Fruit fly (Drosophila melanogaster) whole organism, embryonic: ENCODE results near the gene His3.3A.

ENCODE experiments used
- Atf3 ChIP-seq: fragments of 200-800 bp; sonication (Bioruptor generic); optimal IDR thresholded peaks from 3 replicates; lab custom pipeline; 2016; ENCODE audit warnings: missing biosample characterization, missing genetic modification characterization
- B-H1 ChIP-seq: fragments of 200-800 bp; sonication (Bioruptor generic); IDR thresholded peaks from 3 replicates; pipeline ENCODE4 v1.3.6; 2022; ENCODE audit warnings: missing biosample characterization, missing genetic modification characterization
- CG10209 ChIP-seq: fragments of 200-800 bp; sonication (Bioruptor generic); optimal IDR thresholded peaks from 3 replicates; lab custom pipeline; 2017; ENCODE audit warnings: missing biosample characterization, mild to moderate bottlenecking, missing genetic modification characterization, missing genetic modification reagents
- CG10366 ChIP-seq: fragments of 200-800 bp; sonication (Bioruptor generic); IDR thresholded peaks from 2 replicates; pipeline ENCODE4 v1.3.6; 2022; ENCODE audit warnings: missing biosample characterization, missing genetic modification characterization
- CG10543 ChIP-seq: fragments of 200-800 bp; sonication (Bioruptor generic); optimal IDR thresholded peaks from 3 replicates; lab custom pipeline; 2017; ENCODE audit warnings: missing biosample characterization, mild to moderate bottlenecking, missing genetic modification characterization, moderate library complexity
- CG11093 ChIP-seq: fragments of 200-800 bp; sonication (Bioruptor generic); IDR thresholded peaks from 3 replicates; pipeline ENCODE4 v1.3.6; 2022; ENCODE audit warnings: missing biosample characterization, missing genetic modification characterization
- CG13894 ChIP-seq: fragments of 200-800 bp; sonication (Bioruptor generic); optimal IDR thresholded peaks from 3 replicates; lab custom pipeline; 2018; ENCODE audit warnings: missing biosample characterization, mild to moderate bottlenecking, missing genetic modification characterization, moderate library complexity
- CG16779 ChIP-seq: fragments of 200-800 bp; sonication (Bioruptor generic); IDR thresholded peaks from 2 replicates; pipeline ENCODE4 v1.3.6; 2022; ENCODE audit warnings: missing biosample characterization, missing genetic modification characterization
- CG17359 ChIP-seq: fragments of 200-800 bp; sonication (Bioruptor generic); optimal IDR thresholded peaks from 3 replicates; lab custom pipeline; 2018; ENCODE audit warnings: missing biosample characterization, mild to moderate bottlenecking, missing genetic modification characterization, moderate library complexity
- CG17361 ChIP-seq: fragments of 200-800 bp; sonication (Bioruptor generic); IDR thresholded peaks from 3 replicates; pipeline ENCODE4 v1.3.6; 2022; ENCODE audit warnings: missing biosample characterization, missing genetic modification characterization
- CG18599 ChIP-seq: fragments of 200-800 bp; sonication (Bioruptor generic); optimal IDR thresholded peaks from 3 replicates; lab custom pipeline; 2017; ENCODE audit warnings: missing biosample characterization, missing genetic modification characterization, mild to moderate bottlenecking, moderate library complexity, missing genetic modification reagents
- CG31365 ChIP-seq: fragments of 200-800 bp; sonication (Bioruptor generic); optimal IDR thresholded peaks from 2 replicates; lab custom pipeline; 2018; ENCODE audit warnings: missing biosample characterization, mild to moderate bottlenecking, missing genetic modification characterization
- CG32532 ChIP-seq: fragments of 200-800 bp; sonication (Bioruptor generic); IDR thresholded peaks from 2 replicates; pipeline ENCODE4 v1.3.6; 2022; ENCODE audit warnings: missing biosample characterization, missing genetic modification characterization
- CG33557 ChIP-seq: fragments of 200-800 bp; sonication (Bioruptor generic); optimal IDR thresholded peaks from 2 replicates; lab custom pipeline; 2019; ENCODE audit warnings: missing biosample characterization, mild to moderate bottlenecking, missing genetic modification characterization, moderate library complexity
- CG3838 ChIP-seq: fragments of 200-800 bp; sonication (Bioruptor generic); optimal IDR thresholded peaks from 3 replicates; lab custom pipeline; 2016; ENCODE audit warnings: missing biosample characterization, missing genetic modification characterization
- CG6683 ChIP-seq: fragments of 200-800 bp; sonication (Bioruptor generic); optimal IDR thresholded peaks from 2 replicates; lab custom pipeline; 2017; ENCODE audit warnings: missing biosample characterization, mild to moderate bottlenecking, missing genetic modification characterization, missing genetic modification reagents
- CG6765 ChIP-seq: fragments of 200-800 bp; sonication (Bioruptor generic); optimal IDR thresholded peaks from 3 replicates; lab custom pipeline; 2017; ENCODE audit warnings: missing biosample characterization, mild to moderate bottlenecking, missing genetic modification characterization
- CG7357 ChIP-seq: fragments of 200-800 bp; sonication (Bioruptor generic); IDR thresholded peaks from 3 replicates; pipeline ENCODE4 v1.3.6; 2022; ENCODE audit warnings: missing biosample characterization, missing genetic modification characterization
- Camta ChIP-seq: fragments of 200-800 bp; sonication (Bioruptor generic); optimal IDR thresholded peaks from 2 replicates; lab custom pipeline; 2016; ENCODE audit warnings: missing biosample characterization, missing genetic modification characterization
- Dref ChIP-seq: fragments of 200-800 bp; sonication (Bioruptor generic); IDR thresholded peaks from 2 replicates; pipeline ENCODE4 v1.3.6; 2022; ENCODE audit warnings: missing biosample characterization, missing genetic modification characterization
- Ets97D ChIP-seq: fragments of 200-800 bp; sonication (Bioruptor generic); optimal IDR thresholded peaks from 3 replicates; lab custom pipeline; 2016; ENCODE audit warnings: missing biosample characterization, missing genetic modification characterization
- H15 ChIP-seq: fragments of 200-800 bp; sonication (Bioruptor generic); IDR thresholded peaks from 3 replicates; pipeline ENCODE4 v1.3.6; 2022; ENCODE audit warnings: missing biosample characterization, missing genetic modification characterization
- Hr3 ChIP-seq: fragments of 200-800 bp; sonication (Bioruptor generic); optimal IDR thresholded peaks from 3 replicates; lab custom pipeline; 2016; ENCODE audit warnings: missing biosample characterization, missing genetic modification characterization
- MESR4 ChIP-seq: fragments of 200-800 bp; sonication (Bioruptor generic); optimal IDR thresholded peaks from 2 replicates; lab custom pipeline; 2018; ENCODE audit warnings: missing biosample characterization, mild to moderate bottlenecking, missing genetic modification characterization, moderate library complexity
- TFAM ChIP-seq: fragments of 200-800 bp; sonication (Bioruptor generic); optimal IDR thresholded peaks from 2 replicates; lab custom pipeline; 2017; ENCODE audit warnings: missing biosample characterization, missing genetic modification characterization, inconsistent platforms
- Taf1 ChIP-seq: fragments of 200-800 bp; sonication (Bioruptor generic); IDR thresholded peaks from 2 replicates; pipeline ENCODE4 v1.3.6; 2022; ENCODE audit warnings: missing biosample characterization, missing genetic modification characterization
- Tbp ChIP-seq: fragments of >200 bp; optimal IDR thresholded peaks from 2 replicates; lab custom pipeline; 2018; ENCODE audit warnings: missing biosample characterization, missing genetic modification characterization
- ab ChIP-seq: fragments of 200-800 bp; sonication (Bioruptor generic); optimal IDR thresholded peaks from 2 replicates; lab custom pipeline; 2016; ENCODE audit warnings: missing biosample characterization, missing genetic modification characterization
- aop ChIP-seq: fragments of 200-800 bp; sonication (Bioruptor generic); IDR thresholded peaks from 2 replicates; pipeline ENCODE4 v1.3.6; 2022; ENCODE audit warnings: missing biosample characterization, missing genetic modification characterization
- ato ChIP-seq: fragments of 200-800 bp; sonication (Bioruptor generic); IDR thresholded peaks from 2 replicates; pipeline ENCODE4 v1.3.6; 2022; ENCODE audit warnings: missing biosample characterization, missing genetic modification characterization; ENCODE audit not compliant: partially characterized antibody
- cato ChIP-seq: fragments of 200-800 bp; sonication (Bioruptor generic); optimal IDR thresholded peaks from 2 replicates; lab custom pipeline; 2016; ENCODE audit warnings: missing biosample characterization, missing genetic modification characterization, borderline replicate concordance
- danr ChIP-seq: fragments of 200-800 bp; sonication (Bioruptor generic); IDR thresholded peaks from 2 replicates; pipeline ENCODE4 v1.3.6; 2022; ENCODE audit warnings: missing biosample characterization, missing genetic modification characterization
- dmrt11E ChIP-seq: fragments of 200-800 bp; sonication (Bioruptor generic); optimal IDR thresholded peaks from 3 replicates; lab custom pipeline; 2018; ENCODE audit warnings: missing biosample characterization, mild to moderate bottlenecking, missing genetic modification characterization, moderate library complexity
- en ChIP-seq: fragments of 200-800 bp; sonication (Bioruptor generic); optimal IDR thresholded peaks from 2 replicates; lab custom pipeline; 2016; ENCODE audit warnings: missing biosample characterization, missing genetic modification characterization
- gcm ChIP-seq: fragments of 200-800 bp; sonication (Bioruptor generic); optimal IDR thresholded peaks from 2 replicates; lab custom pipeline; 2019; ENCODE audit warnings: missing biosample characterization, mild to moderate bottlenecking, missing genetic modification characterization, moderate library complexity
- gem ChIP-seq: fragments of 200-800 bp; sonication (Bioruptor generic); optimal IDR thresholded peaks from 2 replicates; lab custom pipeline; 2019; ENCODE audit warnings: missing biosample characterization, mild to moderate bottlenecking, missing genetic modification characterization, moderate library complexity
- gro ChIP-seq: fragments of 200-800 bp; sonication (Bioruptor generic); optimal IDR thresholded peaks from 2 replicates; lab custom pipeline; 2016; ENCODE audit warnings: missing biosample characterization, missing genetic modification characterization
- hkb ChIP-seq, 2 experiments: fragments of 200-800 bp in 1 of 2; fragments of >200 bp in 1 of 2; sonication (Bioruptor generic) in 1 of 2; IDR thresholded peaks in 1 of 2; optimal IDR thresholded peaks in 1 of 2; 2 replicates each; pipeline versions ENCODE4 v1.3.6 to Lab custom; 2017 to 2022; ENCODE audit warnings: missing biosample characterization in 1 of 2, missing genetic modification characterization in 1 of 2
- jumu ChIP-seq: fragments of 200-800 bp; sonication (Bioruptor generic); optimal IDR thresholded peaks from 3 replicates; lab custom pipeline; 2016; ENCODE audit warnings: missing biosample characterization, missing genetic modification characterization
- kay ChIP-seq: fragments of 200-800 bp; sonication (Bioruptor generic); optimal IDR thresholded peaks from 2 replicates; lab custom pipeline; 2016; ENCODE audit warnings: missing biosample characterization, missing genetic modification characterization
- ken ChIP-seq: fragments of 200-800 bp; sonication (Bioruptor generic); IDR thresholded peaks from 3 replicates; pipeline ENCODE4 v1.3.6; 2022; ENCODE audit warnings: missing biosample characterization, missing genetic modification characterization
- maf-S ChIP-seq: fragments of 200-800 bp; sonication (Bioruptor generic); optimal IDR thresholded peaks from 2 replicates; lab custom pipeline; 2016; ENCODE audit warnings: missing biosample characterization, missing genetic modification characterization
- nau ChIP-seq: fragments of 200-800 bp; sonication (Bioruptor generic); optimal IDR thresholded peaks from 3 replicates; lab custom pipeline; 2017; ENCODE audit warnings: missing biosample characterization, mild to moderate bottlenecking, missing genetic modification characterization, missing genetic modification reagents
- pan ChIP-seq, 4 experiments: fragments of >200 bp in 3 of 4; fragments of 200-800 bp in 1 of 4; sonication (Bioruptor generic) in 1 of 4; optimal IDR thresholded peaks in 3 of 4; IDR thresholded peaks in 1 of 4; 2 replicates each; pipeline versions ENCODE4 v1.3.6 to Lab custom; 2017 to 2022; ENCODE audit warnings: missing biosample characterization in 2 of 4, missing genetic modification characterization in 2 of 4, mixed read lengths in 1 of 4
- pros ChIP-seq: fragments of 200-800 bp; sonication (Bioruptor generic); optimal IDR thresholded peaks from 3 replicates; lab custom pipeline; 2019; ENCODE audit warnings: missing biosample characterization, mild to moderate bottlenecking, missing genetic modification characterization, moderate library complexity
- sd ChIP-seq: fragments of 200-800 bp; sonication (Bioruptor generic); optimal IDR thresholded peaks from 3 replicates; lab custom pipeline; 2018; ENCODE audit warnings: missing biosample characterization, mild to moderate bottlenecking, missing genetic modification characterization, moderate library complexity
- sima ChIP-seq: fragments of 200-800 bp; sonication (Bioruptor generic); optimal IDR thresholded peaks from 2 replicates; lab custom pipeline; 2016; ENCODE audit warnings: missing biosample characterization, missing genetic modification characterization
- slbo ChIP-seq: fragments of 200-800 bp; sonication (Bioruptor generic); IDR thresholded peaks from 2 replicates; pipeline ENCODE4 v1.3.6; 2022; ENCODE audit warnings: missing biosample characterization, missing genetic modification characterization
- sr ChIP-seq: fragments of 200-800 bp; sonication (Bioruptor generic); IDR thresholded peaks from 3 replicates; pipeline ENCODE4 v1.3.6; 2022; ENCODE audit warnings: missing biosample characterization, missing genetic modification characterization
- stwl ChIP-seq: fragments of 200-800 bp; sonication (Bioruptor generic); optimal IDR thresholded peaks from 3 replicates; lab custom pipeline; 2018; ENCODE audit warnings: missing biosample characterization, mild to moderate bottlenecking, missing genetic modification characterization, moderate library complexity
- zen2 ChIP-seq: fragments of 200-800 bp; sonication (Bioruptor generic); IDR thresholded peaks from 3 replicates; pipeline ENCODE4 v1.3.6; 2022; ENCODE audit warnings: missing biosample characterization, missing genetic modification characterization; ENCODE audit not compliant: partially characterized antibody

His3.3A gene

DNA sequence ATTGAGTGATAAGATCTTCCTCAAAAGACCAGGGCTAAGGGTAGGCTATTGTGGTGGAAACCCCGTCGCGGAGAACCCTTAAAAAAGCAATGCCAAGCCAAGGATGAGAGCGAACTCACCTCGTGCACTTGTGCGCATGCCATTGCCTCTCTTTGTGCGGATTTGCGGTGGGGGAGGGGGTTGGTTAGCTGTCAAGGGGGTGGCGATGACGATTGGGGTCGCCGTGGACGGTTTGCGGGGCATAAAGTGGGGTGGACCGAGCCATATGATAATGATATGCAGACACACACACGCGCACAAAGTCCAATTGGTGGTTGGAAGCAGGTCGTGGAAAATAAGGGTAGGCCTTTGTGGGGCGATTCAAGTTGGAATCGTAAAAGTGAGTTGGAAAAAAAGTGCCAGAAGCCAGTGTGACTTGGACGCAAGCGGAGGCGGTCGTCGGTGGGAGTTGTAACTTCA, 17.4 kb upstream of the His3.3A start, which contains the start of the genes CG14042 and SP555 (continued):
- no peak for TF ChIP-seq CG3838 (GFP tag; lab: Kevin White, UChicago)
- TF ChIP-seq kay (GFP tag; lab: Kevin White, UChicago) = no peak
- TF ChIP-seq dmrt11E (tag; lab: Kevin White, UChicago) = no peak
- TF ChIP-seq hkb (optimal IDR thresholded peaks at IDR 0.05; lab: Kevin White, UChicago) = no peak
- TF ChIP-seq hkb (GFP tag; IDR thresholded peaks at IDR 0.05; lab: Robert Waterston, UW) = no peak
- no peak for TF ChIP-seq Camta (GFP tag; lab: Kevin White, UChicago)
- TF ChIP-seq maf-S (GFP tag; lab: Kevin White, UChicago) = no peak
- TF ChIP-seq danr = no peak
- no peak for TF ChIP-seq gcm (GFP tag; lab: Kevin White, UChicago)
- no peak for TF ChIP-seq CG10543 (GFP tag; lab: Kevin White, UChicago)
- no peak for TF ChIP-seq cato (GFP tag; lab: Kevin White, UChicago)
- no peak for TF ChIP-seq pan (optimal IDR thresholded peaks at IDR 0.05; lab: Kevin White, UChicago)
- no peak for TF ChIP-seq pan (GFP tag; optimal IDR thresholded peaks at IDR 0.05 in 1 of 2, IDR thresholded peaks at IDR 0.05 in 1 of 2)
- TF ChIP-seq CG31365 = no peak
- no peak for TF ChIP-seq aop
- TF ChIP-seq ken (GFP tag; lab: Robert Waterston, UW) = no peak
- TF ChIP-seq CG7357 (GFP tag; lab: Robert Waterston, UW) = no peak
- no peak for TF ChIP-seq CG32532 (GFP tag; lab: Robert Waterston, UW)
- TF ChIP-seq CG17359 (tag; lab: Kevin White, UChicago) = no peak
- TF ChIP-seq CG13894 (tag; lab: Kevin White, UChicago) = peak; percentile 66
- no peak for TF ChIP-seq CG6683 (GFP tag; lab: Kevin White, UChicago)
- TF ChIP-seq gem (tag; lab: Kevin White, UChicago) = no peak
- TF ChIP-seq CG6765 (GFP tag; lab: Kevin White, UChicago) = no peak
- TF ChIP-seq stwl (tag; lab: Kevin White, UChicago) = no peak
- TF ChIP-seq CG17361 (GFP tag; lab: Robert Waterston, UW) = no peak
- TF ChIP-seq Taf1 (GFP tag; lab: Robert Waterston, UW) = no peak
- no peak for TF ChIP-seq TFAM
- no peak for TF ChIP-seq H15 (GFP tag; lab: Robert Waterston, UW)
- TF ChIP-seq CG33557 (GFP tag; lab: Kevin White, UChicago) = no peak
- no peak for TF ChIP-seq ab (GFP tag; lab: Kevin White, UChicago)
- no peak for TF ChIP-seq gro (GFP tag; lab: Kevin White, UChicago)
- peak; percentile 27 for TF ChIP-seq sd (tag; lab: Kevin White, UChicago)
- TF ChIP-seq slbo (GFP tag; lab: Robert Waterston, UW) = no peak
- TF ChIP-seq Dref (GFP tag; lab: Robert Waterston, UW) = no peak
- no peak for TF ChIP-seq Ets97D (GFP tag; lab: Kevin White, UChicago)
- TF ChIP-seq Hr3 (GFP tag; lab: Kevin White, UChicago) = no peak
- TF ChIP-seq CG10209 = no peak
- no peak for TF ChIP-seq zen2 (GFP tag; lab: Robert Waterston, UW)
- no peak for TF ChIP-seq sr (GFP tag; lab: Robert Waterston, UW)
- TF ChIP-seq sima (GFP tag; lab: Kevin White, UChicago) = no peak
- TF ChIP-seq pros = peak; percentile 96
- TF ChIP-seq CG16779 (GFP tag; lab: Robert Waterston, UW) = no peak
- no peak for TF ChIP-seq nau (GFP tag; lab: Kevin White, UChicago)
- TF ChIP-seq en (GFP tag; lab: Kevin White, UChicago) = no peak
- no peak for TF ChIP-seq B-H1 (GFP tag; lab: Robert Waterston, UW)
- no peak for TF ChIP-seq Atf3 (GFP tag; lab: Kevin White, UChicago)
- TF ChIP-seq MESR4 (GFP tag; lab: Kevin White, UChicago) = no peak
- TF ChIP-seq CG11093 = no peak
- TF ChIP-seq jumu = no peak
- TF ChIP-seq Tbp (GFP tag; lab: Kevin White, UChicago) = no peak
- peak; percentile 12 for TF ChIP-seq CG18599 (GFP tag; lab: Kevin White, UChicago)
- no peak for TF ChIP-seq ato
- TF ChIP-seq CG10366 = no peak
